Worm (Caenorhabditis elegans): ENCODE data around the gene cpna-2.

cpna-2 gene

ce11 chrII:7684589-7684988 lies 40.1 kb upstream of the cpna-2 start, which contains the start of gene F18A1.1:
F18A1.1 (plus strand) TSS chrII:7684889.
- TF ChIP-seq lin-38 (GFP tag; IDR thresholded peaks at IDR 0.05) (no peak), nhr-237 (tag; optimal IDR thresholded peaks at IDR 0.05) (peak; percentile 19), spr-1 (tag; optimal IDR thresholded peaks at IDR 0.05) (no peak)

DNA sequence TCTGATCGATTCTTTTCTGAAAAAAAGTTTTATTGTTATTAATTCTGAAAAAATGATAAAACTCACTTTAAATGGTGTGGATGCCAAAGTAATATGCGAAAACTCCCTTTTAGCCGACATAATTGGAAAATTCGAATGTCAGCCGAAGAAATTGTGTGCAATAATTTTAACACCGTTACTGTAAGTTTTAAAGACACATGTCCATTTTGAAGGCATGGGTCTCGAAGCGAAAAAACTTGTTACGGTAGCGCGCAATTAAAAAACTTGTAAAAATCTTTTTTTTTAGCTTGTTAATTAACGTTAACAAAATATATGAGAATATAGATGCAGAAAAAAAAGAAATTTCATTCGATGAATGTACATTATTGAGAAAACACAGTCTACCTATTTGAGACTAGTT lies 34.3 kb upstream of the cpna-2 start, which contains the start of gene pid-1:
Gene pid-1, minus strand, starts transcription at position 173 of the 400 bp plus-strand sequence.
- TF ChIP-seq nhr-6 (tag; optimal IDR thresholded peaks at IDR 0.05): no peak
- no peak for TF ChIP-seq dmd-8 (GFP tag; IDR thresholded peaks at IDR 0.05)
- no peak for TF ChIP-seq mdt-29 (GFP tag; IDR thresholded peaks at IDR 0.05)
- TF ChIP-seq nhr-28 (tag; optimal IDR thresholded peaks at IDR 0.05): no peak
- TF ChIP-seq egl-43 (GFP tag; IDR thresholded peaks at IDR 0.05): no peak
- TF ChIP-seq ceh-20 (GFP tag; IDR thresholded peaks at IDR 0.05): no peak
- TF ChIP-seq F49E8.2 (tag; optimal IDR thresholded peaks at IDR 0.05; ENCODE audit: borderline replicate concordance): no peak
- no peak for TF ChIP-seq hlh-11 (tag; optimal IDR thresholded peaks at IDR 0.05)
- no peak for TF ChIP-seq set-16 (GFP tag; IDR thresholded peaks at IDR 0.05)

DNA sequence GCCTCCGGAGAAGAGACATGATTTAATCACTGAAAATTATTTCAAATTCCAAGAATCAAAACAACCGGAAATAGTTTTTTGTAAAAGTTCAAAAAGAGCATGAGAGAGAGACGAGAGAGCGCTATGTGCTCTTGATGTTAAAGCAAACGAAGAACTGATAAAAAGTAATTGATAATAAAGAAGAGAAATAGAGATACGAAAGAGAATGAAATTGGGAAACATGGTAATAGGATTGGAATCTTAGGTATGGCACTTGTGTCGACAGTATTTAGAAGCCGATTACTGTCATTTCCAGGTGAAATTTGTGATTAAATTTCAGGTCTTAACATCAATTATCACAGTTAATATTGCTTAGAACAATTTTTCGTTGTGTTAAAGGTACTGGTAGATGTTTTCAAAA lies 30.8 kb upstream of the cpna-2 start, which contains the start of gene nhx-2:
Gene nhx-2, minus strand, starts transcription at position 29 of the 400 bp plus-strand sequence.
- TF ChIP-seq dmd-6 (GFP tag; IDR thresholded peaks at IDR 0.05) (peak; percentile 73), pqm-1 (tag; optimal IDR thresholded peaks at IDR 0.05) (peak; percentile 62), mdl-1 (tag; optimal IDR thresholded peaks at IDR 0.05) (no peak), daf-16 (GFP tag; optimal IDR thresholded peaks at IDR 0.05) (no peak), daf-16 (tag; optimal IDR thresholded peaks at IDR 0.05) (peak; percentile 40), unc-62 (GFP tag; optimal IDR thresholded peaks at IDR 0.05 in 1 of 2) (peak in 1 of 2 experiments; percentile 37), unc-62 (tag; optimal IDR thresholded peaks at IDR 0.05) (no peak), php-3 (GFP tag; IDR thresholded peaks at IDR 0.05) (peak; percentile 50; the same call in 1 of the 2 replicates), F37D6.2 (tag; optimal IDR thresholded peaks at IDR 0.05) (no peak), egl-27 (tag; optimal IDR thresholded peaks at IDR 0.05) (no peak), nhr-28 (tag; optimal IDR thresholded peaks at IDR 0.05) (peak; percentile 57), hlh-11 (tag; optimal IDR thresholded peaks at IDR 0.05) (peak; percentile 41), dve-1 (tag; optimal IDR thresholded peaks at IDR 0.05; ENCODE audit: insufficient read depth) (peak; percentile 47), tra-1 (GFP tag; IDR thresholded peaks at IDR 0.05) (peak; percentile 58; the same call in 1 of the 2 replicates), nhr-102 (tag; optimal IDR thresholded peaks at IDR 0.05) (no peak)

- TF ChIP-seq nhr-237 (tag; optimal IDR thresholded peaks at IDR 0.05) (no peak), saeg-2 (GFP tag; IDR thresholded peaks at IDR 0.05) (no peak), F44E2.7 (GFP tag; IDR thresholded peaks at IDR 0.05) (no peak), F49E8.2 (tag; optimal IDR thresholded peaks at IDR 0.05; ENCODE audit: borderline replicate concordance) (no peak), ztf-11 (tag; optimal IDR thresholded peaks at IDR 0.05) (no peak), pha-4 (GFP tag; IDR thresholded peaks at IDR 0.05) (no peak), pha-4 (tag; optimal IDR thresholded peaks at IDR 0.05) (no peak), pqm-1 (tag; optimal IDR thresholded peaks at IDR 0.05) (peak; percentile 81), sdz-12 (GFP tag; optimal IDR thresholded peaks at IDR 0.05) (no peak), ces-1 (GFP tag; optimal IDR thresholded peaks at IDR 0.05) (no peak), tag-97 (GFP tag; IDR thresholded peaks at IDR 0.05) (no peak), dve-1 (tag; optimal IDR thresholded peaks at IDR 0.05; ENCODE audit: insufficient read depth) (peak; percentile 62), cey-2 (tag; optimal IDR thresholded peaks at IDR 0.05; ENCODE audit: borderline replicate concordance, insufficient read depth) (no peak), nhr-102 (tag; optimal IDR thresholded peaks at IDR 0.05) (no peak), vab-7 (GFP tag; IDR thresholded peaks at IDR 0.05) (no peak), ZK337.2 (GFP tag; IDR thresholded peaks at IDR 0.05) (no peak), egl-43 (GFP tag; IDR thresholded peaks at IDR 0.05) (no peak), daf-16 (GFP tag; optimal IDR thresholded peaks at IDR 0.05) (no peak), daf-16 (tag; optimal IDR thresholded peaks at IDR 0.05) (peak; percentile 34), php-3 (GFP tag; IDR thresholded peaks at IDR 0.05) (peak; percentile 69), Y105C5A.15 (GFP tag; IDR thresholded peaks at IDR 0.05) (no peak), hlh-11 (tag; optimal IDR thresholded peaks at IDR 0.05) (peak; percentile 61), ctbp-1 (GFP tag; IDR thresholded peaks at IDR 0.05) (no peak), mep-1 (tag; optimal IDR thresholded peaks at IDR 0.05) (no peak), lin-15B (tag; optimal IDR thresholded peaks at IDR 0.05) (no peak), nhr-28 (tag; optimal IDR thresholded peaks at IDR 0.05) (peak; percentile 55), F37D6.2 (tag; optimal IDR thresholded peaks at IDR 0.05) (no peak), fos-1 (tag; optimal IDR thresholded peaks at IDR 0.05) (no peak), set-16 (GFP tag; IDR thresholded peaks at IDR 0.05) (no peak), lir-3 (tag; optimal IDR thresholded peaks at IDR 0.05) (no peak), lsy-2 (tag; optimal IDR thresholded peaks at IDR 0.05) (no peak), ceh-44 (GFP tag; IDR thresholded peaks at IDR 0.05) (no peak), mdl-1 (tag; optimal IDR thresholded peaks at IDR 0.05) (peak in 1 of 2 experiments; percentile 17)
Measured at ce11 chrII:7694745-7695144, 30.0 kb upstream of the cpna-2 start.
